Worm (Caenorhabditis elegans) whole organism, mixed stage, embryonic: ENCODE data around the gene his-42.
A peak's percentile ranks its signal among the peaks of the same experiment; 100 is the strongest.

Source experiments
- M03D4.4 ChIP-seq: sonication (generic microtip); optimal IDR thresholded peaks from 2 replicates; lab custom pipeline; 2017; ENCODE audit warnings: mild to moderate bottlenecking, missing genetic modification characterization, missing compliant biosample characterization
- bed-3 ChIP-seq: fragments of 200-800 bp; sonication (Bioruptor generic); optimal IDR thresholded peaks from 3 replicates; lab custom pipeline; 2018; ENCODE audit warnings: mild to moderate bottlenecking, missing genetic modification characterization, moderate library complexity, missing compliant biosample characterization
- blmp-1 ChIP-seq: fragments of 150-350 bp; optimal IDR thresholded peaks from 2 replicates; lab custom pipeline; 2014; ENCODE audit warnings: missing biosample characterization, missing genetic modification characterization
- ceh-39 ChIP-seq: fragments of 150-350 bp; optimal IDR thresholded peaks from 2 replicates; lab custom pipeline; 2014; ENCODE audit warnings: missing biosample characterization, missing genetic modification characterization
- ceh-43 ChIP-seq: fragments of 200-800 bp; sonication (Bioruptor generic); optimal IDR thresholded peaks from 2 replicates; lab custom pipeline; 2018; ENCODE audit warnings: mild to moderate bottlenecking, missing genetic modification characterization, moderate library complexity, missing compliant biosample characterization
- ceh-83 ChIP-seq: fragments of 200-800 bp; sonication (Bioruptor generic); optimal IDR thresholded peaks from 2 replicates; lab custom pipeline; 2018; ENCODE audit warnings: mild to moderate bottlenecking, missing genetic modification characterization, missing compliant biosample characterization
- ces-1 ChIP-seq: fragments of 150-350 bp; optimal IDR thresholded peaks from 2 replicates; lab custom pipeline; 2014; ENCODE audit warnings: missing biosample characterization, missing genetic modification reagents, missing genetic modification characterization
- cnd-1 ChIP-seq: fragments of 200-800 bp; sonication (Bioruptor generic); optimal IDR thresholded peaks from 2 replicates; lab custom pipeline; 2018; ENCODE audit warnings: mild to moderate bottlenecking, missing genetic modification characterization, missing compliant biosample characterization
- drap-1 ChIP-seq: fragments of 200-800 bp; sonication (Bioruptor generic); optimal IDR thresholded peaks from 3 replicates; lab custom pipeline; 2018; ENCODE audit warnings: mild to moderate bottlenecking, missing genetic modification characterization, missing compliant biosample characterization
- elt-1 ChIP-seq: sonication (generic microtip); optimal IDR thresholded peaks from 2 replicates; lab custom pipeline; 2017; ENCODE audit warnings: missing genetic modification characterization, mild to moderate bottlenecking, missing compliant biosample characterization, antibody characterized with exemption, moderate library complexity, borderline replicate concordance; ENCODE audit not compliant: insufficient read depth
- elt-3 ChIP-seq: fragments of 150-350 bp; optimal IDR thresholded peaks from 2 replicates; lab custom pipeline; 2014; ENCODE audit warnings: missing biosample characterization, missing genetic modification characterization
- ham-2 ChIP-seq: fragments of 200-800 bp; sonication (Bioruptor generic); optimal IDR thresholded peaks from 2 replicates; lab custom pipeline; 2018; ENCODE audit warnings: mild to moderate bottlenecking, missing genetic modification characterization, missing compliant biosample characterization
- hlh-1 ChIP-seq: fragments of 150-350 bp; optimal IDR thresholded peaks from 2 replicates; lab custom pipeline; 2014; ENCODE audit warnings: missing biosample characterization, missing genetic modification reagents, missing genetic modification characterization
- lin-13 ChIP-seq: fragments of 150-350 bp; optimal IDR thresholded peaks from 2 replicates; lab custom pipeline; 2014; ENCODE audit warnings: missing biosample characterization, missing genetic modification characterization
- lin-32 ChIP-seq: fragments of 200-800 bp; sonication (Bioruptor generic); optimal IDR thresholded peaks from 2 replicates; lab custom pipeline; 2018; ENCODE audit warnings: mild to moderate bottlenecking, missing genetic modification characterization, missing compliant biosample characterization
- lsy-2 ChIP-seq: fragments of 150-350 bp; optimal IDR thresholded peaks from 2 replicates; lab custom pipeline; 2014; ENCODE audit warnings: missing biosample characterization, missing genetic modification characterization
- mab-5 ChIP-seq: fragments of 150-350 bp; optimal IDR thresholded peaks from 2 replicates; lab custom pipeline; 2014; ENCODE audit warnings: missing biosample characterization, missing genetic modification characterization
- mep-1 ChIP-seq: fragments of 150-350 bp; optimal IDR thresholded peaks from 2 replicates; lab custom pipeline; 2017; ENCODE audit warnings: missing biosample characterization, missing genetic modification reagents, missing genetic modification characterization, inconsistent platforms
- mls-2 ChIP-seq: sonication (generic microtip); optimal IDR thresholded peaks from 2 replicates; lab custom pipeline; 2016; ENCODE audit warnings: mild to moderate bottlenecking, missing genetic modification characterization, moderate library complexity, missing compliant biosample characterization
- nhr-12 ChIP-seq: fragments of 150-350 bp; optimal IDR thresholded peaks from 2 replicates; lab custom pipeline; 2014; ENCODE audit warnings: missing biosample characterization, missing genetic modification characterization
- nhr-237 ChIP-seq: fragments of 150-350 bp; optimal IDR thresholded peaks from 2 replicates; lab custom pipeline; 2014; ENCODE audit warnings: missing biosample characterization, missing genetic modification characterization
- nhr-28 ChIP-seq: fragments of 150-350 bp; optimal IDR thresholded peaks from 2 replicates; lab custom pipeline; 2014; ENCODE audit warnings: missing biosample characterization, missing genetic modification characterization
- nhr-76 ChIP-seq: sonication (generic microtip); optimal IDR thresholded peaks from 2 replicates; lab custom pipeline; 2017; ENCODE audit warnings: missing biosample characterization, missing genetic modification characterization
- pha-4 ChIP-seq: fragments of 150-350 bp; optimal IDR thresholded peaks from 2 replicates; lab custom pipeline; 2018; ENCODE audit warnings: missing biosample characterization, missing genetic modification reagents, missing genetic modification characterization
- sem-2 ChIP-seq: fragments of 200-800 bp; sonication (Bioruptor generic); optimal IDR thresholded peaks from 2 replicates; lab custom pipeline; 2018; ENCODE audit warnings: mild to moderate bottlenecking, missing genetic modification characterization, missing compliant biosample characterization
- snpc-4 ChIP-seq: fragments of 150-350 bp; optimal IDR thresholded peaks from 2 replicates; lab custom pipeline; 2014; ENCODE audit warnings: missing biosample characterization, missing genetic modification characterization
- sptf-1 ChIP-seq: sonication (generic microtip); optimal IDR thresholded peaks from 2 replicates; lab custom pipeline; 2017; ENCODE audit warnings: mild to moderate bottlenecking, missing genetic modification characterization, moderate library complexity, missing compliant biosample characterization
- unc-120 ChIP-seq: sonication (generic microtip); optimal IDR thresholded peaks from 2 replicates; lab custom pipeline; 2017; ENCODE audit warnings: missing genetic modification characterization, missing compliant biosample characterization; ENCODE audit not compliant: poor library complexity, severe bottlenecking
- unc-39 ChIP-seq: fragments of 150-350 bp; optimal IDR thresholded peaks from 2 replicates; lab custom pipeline; 2014; ENCODE audit warnings: missing biosample characterization, missing genetic modification characterization
- unc-62 ChIP-seq: fragments of 150-350 bp; optimal IDR thresholded peaks from 2 replicates; lab custom pipeline; 2014; ENCODE audit warnings: missing biosample characterization, missing genetic modification reagents, missing genetic modification characterization
- zip-8 ChIP-seq: fragments of 150-350 bp; optimal IDR thresholded peaks from 2 replicates; lab custom pipeline; 2014; ENCODE audit warnings: missing biosample characterization, missing genetic modification characterization

Gene his-42

ce11 chrII:13790701-13791100, 37.8 kb downstream of the his-42 start:
- TF ChIP-seq mls-2 (peak; percentile 31), sptf-1 (tag; lab: Kevin White, UChicago) (peak; percentile 25)

- TF ChIP-seq mab-5 (tag; lab: Kevin White, UChicago) (no peak), cnd-1 (tag; lab: Kevin White, UChicago) (no peak), hlh-1 (tag; lab: Kevin White, UChicago) (peak; percentile 56)
These were observed 38.8 kb downstream of the his-42 start for ce11 chrII:13789714-13790113.

ce11 chrII:13788813-13789212, 39.7 kb downstream of the his-42 start:
- TF ChIP-seq elt-3 (tag; lab: Kevin White, UChicago): no peak
- no peak for TF ChIP-seq zip-8 (tag; lab: Kevin White, UChicago)
- TF ChIP-seq lsy-2 (tag; lab: Kevin White, UChicago): no peak
- no peak for TF ChIP-seq M03D4.4 (tag; lab: Kevin White, UChicago)
- no peak for TF ChIP-seq mls-2
- no peak for TF ChIP-seq ceh-43 (GFP tag; lab: Kevin White, UChicago)

- no peak for TF ChIP-seq lin-13 (tag; lab: Kevin White, UChicago)
- no peak for TF ChIP-seq cnd-1 (tag; lab: Kevin White, UChicago)
- TF ChIP-seq elt-3 (tag; lab: Kevin White, UChicago): no peak
- no peak for TF ChIP-seq M03D4.4 (tag; lab: Kevin White, UChicago)
- TF ChIP-seq unc-39 (tag; lab: Kevin White, UChicago): no peak
- no peak for TF ChIP-seq unc-120
- no peak for TF ChIP-seq nhr-28 (tag; lab: Kevin White, UChicago)
- TF ChIP-seq snpc-4 (tag; lab: Kevin White, UChicago): no peak
- no peak for TF ChIP-seq mls-2
- no peak for TF ChIP-seq mep-1 (tag; lab: Kevin White, UChicago)
- TF ChIP-seq elt-1 (tag; lab: Kevin White, UChicago): no peak
- no peak for TF ChIP-seq nhr-76
- TF ChIP-seq lsy-2 (tag; lab: Kevin White, UChicago): no peak
- TF ChIP-seq blmp-1: no peak
- no peak for TF ChIP-seq sptf-1 (tag; lab: Kevin White, UChicago)
- TF ChIP-seq unc-62 (GFP tag; lab: Kevin White, UChicago): no peak
- no peak for TF ChIP-seq ceh-43 (GFP tag; lab: Kevin White, UChicago)
- no peak for TF ChIP-seq pha-4 (tag; lab: Kevin White, UChicago)
These were observed 41.6 kb downstream of the his-42 start for ce11 chrII:13786899-13787298.

ce11 chrII:13785582-13785981, 42.9 kb downstream of the his-42 start:
- TF ChIP-seq nhr-28 (tag; lab: Kevin White, UChicago) (no peak), mab-5 (tag; lab: Kevin White, UChicago) (no peak), drap-1 (GFP tag; lab: Kevin White, UChicago) (peak; percentile 12), lin-13 (tag; lab: Kevin White, UChicago) (no peak), nhr-76 (no peak), sem-2 (GFP tag; lab: Kevin White, UChicago) (no peak), unc-120 (no peak), elt-3 (tag; lab: Kevin White, UChicago) (no peak), ham-2 (GFP tag; lab: Kevin White, UChicago) (peak; percentile 27), nhr-12 (tag; lab: Kevin White, UChicago) (no peak), M03D4.4 (tag; lab: Kevin White, UChicago) (no peak), mep-1 (tag; lab: Kevin White, UChicago) (no peak), nhr-237 (tag; lab: Kevin White, UChicago) (no peak), ces-1 (GFP tag; lab: Kevin White, UChicago) (no peak), ceh-83 (GFP tag; lab: Kevin White, UChicago) (peak; percentile 23), mls-2 (no peak), ceh-39 (tag; lab: Kevin White, UChicago) (no peak), hlh-1 (tag; lab: Kevin White, UChicago) (no peak)

- TF ChIP-seq nhr-76 (no peak), lin-32 (GFP tag; lab: Kevin White, UChicago) (no peak), nhr-28 (tag; lab: Kevin White, UChicago) (no peak), zip-8 (tag; lab: Kevin White, UChicago) (no peak), mab-5 (tag; lab: Kevin White, UChicago) (no peak), bed-3 (no peak), unc-62 (GFP tag; lab: Kevin White, UChicago) (no peak), drap-1 (GFP tag; lab: Kevin White, UChicago) (no peak), snpc-4 (tag; lab: Kevin White, UChicago) (no peak), mep-1 (tag; lab: Kevin White, UChicago) (no peak), lin-13 (tag; lab: Kevin White, UChicago) (no peak), sem-2 (GFP tag; lab: Kevin White, UChicago) (no peak), ces-1 (GFP tag; lab: Kevin White, UChicago) (no peak)
These were observed 44.6 kb downstream of the his-42 start, which contains the start of gene C01B9.4 for ce11 chrII:13783880-13784279. Gene C01B9.4 (minus strand): TSS chrII:13783980.
